Fruit fly (Drosophila melanogaster) whole organism: Measurements from ENCODE around the gene Hacd2.
"Not testable (repeated sequence)": the region's sequence is repeated elsewhere in the genome, so short reads cannot be mapped to it uniquely, and the experiment has no call there.

Experiments
- CG8478 ChIP-seq: fragments of >200 bp; optimal IDR thresholded peaks from 2 replicates; lab custom pipeline; 2018; ENCODE audit warnings: inconsistent platforms
- Dll ChIP-seq: fragments of >200 bp; optimal IDR thresholded peaks from 2 replicates; lab custom pipeline; 2017
- pan ChIP-seq: fragments of >200 bp; optimal IDR thresholded peaks from 2 replicates; lab custom pipeline; 2017
- usp ChIP-seq: fragments of >200 bp; optimal IDR thresholded peaks from 2 replicates; lab custom pipeline; 2017; ENCODE audit warnings: missing biosample characterization, missing genetic modification characterization, mixed read lengths

DNA sequence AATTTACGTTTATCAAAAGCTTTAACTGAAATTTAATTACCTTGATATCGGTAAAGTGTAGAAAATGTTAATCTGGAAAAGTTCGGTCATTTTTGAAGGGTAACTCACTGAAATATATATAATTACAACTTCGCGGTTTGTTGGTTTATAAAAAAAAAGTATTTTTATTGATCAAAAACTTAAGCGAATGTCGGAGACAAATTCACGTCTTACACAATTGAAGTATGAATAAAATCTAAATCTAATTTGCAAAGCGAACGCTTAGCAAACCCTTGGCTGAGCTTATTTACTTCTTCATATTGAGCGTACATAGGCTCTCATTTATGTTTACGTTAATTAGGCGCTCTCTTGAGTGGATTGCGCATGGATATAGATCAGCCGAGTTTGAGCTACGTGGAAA lies 3.9 kb upstream of the Hacd2 start, which contains the start of gene Hsp60D:
- not testable (repeated sequence) for TF ChIP-seq pan; Dll (lab: Kevin White, UChicago); CG8478; usp
